Worm (Caenorhabditis elegans): ENCODE data around the gene Y53G8AM.7.
A peak's percentile ranks its signal among the peaks of the same experiment; 100 is the strongest.
"Not testable (repeated sequence)": the region's sequence is repeated elsewhere in the genome, so short reads cannot be mapped to it uniquely, and the experiment has no call there.

Y53G8AM.7 gene

ce11 chrIII:3263696-3264095 is 2.8 kb downstream of the Y53G8AM.7 start:
- TF ChIP-seq B0310.2 (tag; optimal IDR thresholded peaks at IDR 0.05) (no peak), pes-1 (GFP tag; IDR thresholded peaks at IDR 0.05) (no peak)

- TF ChIP-seq ceh-36 (tag; optimal IDR thresholded peaks at IDR 0.05); tbx-37 (GFP tag; conservative IDR thresholded peaks at IDR 0.05); F13C5.2 (tag; optimal IDR thresholded peaks at IDR 0.05): not testable (repeated sequence)
Observed at ce11 chrIII:3259691-3260090, 6.8 kb downstream of the Y53G8AM.7 start, which contains the start of gene Y53G8AM.6. Gene Y53G8AM.6 (minus strand): TSS chrIII:3259791.

ce11 chrIII:3258306-3258705 is 8.2 kb downstream of the Y53G8AM.7 start, which contains the start of gene nspg-7.2:
Gene nspg-7.2 (minus strand): TSS chrIII:3258406.
- TF ChIP-seq ets-7 (tag; optimal IDR thresholded peaks at IDR 0.05) (no peak), tbx-11 (GFP tag; IDR thresholded peaks at IDR 0.05) (no peak), ceh-36 (tag; optimal IDR thresholded peaks at IDR 0.05) (no peak), hmg-4 (GFP tag; optimal IDR thresholded peaks at IDR 0.05) (no peak), B0310.2 (tag; optimal IDR thresholded peaks at IDR 0.05) (no peak), flt-1 (GFP tag; IDR thresholded peaks at IDR 0.05) (no peak), ceh-13 (GFP tag; optimal IDR thresholded peaks at IDR 0.05) (no peak), F13C5.2 (tag; optimal IDR thresholded peaks at IDR 0.05) (no peak), aly-1 (tag; optimal IDR thresholded peaks at IDR 0.05) (no peak), sea-1 (GFP tag; conservative IDR thresholded peaks at IDR 0.05) (no peak), ama-1 (optimal IDR thresholded peaks at IDR 0.05) (no peak), scrt-1 (GFP tag; IDR thresholded peaks at IDR 0.05) (no peak), hnd-1 (tag; optimal IDR thresholded peaks at IDR 0.05) (no peak), pes-1 (GFP tag; IDR thresholded peaks at IDR 0.05) (no peak)

- TF ChIP-seq sea-1 (GFP tag; conservative IDR thresholded peaks at IDR 0.05): no peak
- TF ChIP-seq F13C5.2 (tag; optimal IDR thresholded peaks at IDR 0.05): no peak
- no peak for TF ChIP-seq scrt-1 (GFP tag; IDR thresholded peaks at IDR 0.05)
- no peak for TF ChIP-seq ets-7 (tag; optimal IDR thresholded peaks at IDR 0.05)
- TF ChIP-seq flt-1 (GFP tag; IDR thresholded peaks at IDR 0.05): no peak
- TF ChIP-seq tbx-11 (GFP tag; IDR thresholded peaks at IDR 0.05): no peak
- TF ChIP-seq B0310.2 (tag; optimal IDR thresholded peaks at IDR 0.05): no peak
- no peak for TF ChIP-seq ceh-36 (tag; optimal IDR thresholded peaks at IDR 0.05)
- TF ChIP-seq pes-1 (GFP tag; IDR thresholded peaks at IDR 0.05): no peak
- no peak for TF ChIP-seq tra-4 (tag; optimal IDR thresholded peaks at IDR 0.05)
- no peak for TF ChIP-seq tbx-37 (GFP tag; conservative IDR thresholded peaks at IDR 0.05)
- TF ChIP-seq hmbx-1 (tag; optimal IDR thresholded peaks at IDR 0.05): no peak
- no peak for TF ChIP-seq ceh-13 (GFP tag; optimal IDR thresholded peaks at IDR 0.05)
- TF ChIP-seq aly-1 (tag; optimal IDR thresholded peaks at IDR 0.05): no peak
- TF ChIP-seq hmg-4 (GFP tag; optimal IDR thresholded peaks at IDR 0.05): no peak
- TF ChIP-seq hnd-1 (tag; optimal IDR thresholded peaks at IDR 0.05): no peak
- TF ChIP-seq ama-1 (optimal IDR thresholded peaks at IDR 0.05): no peak
Observed at ce11 chrIII:3255575-3255974, 10.9 kb downstream of the Y53G8AM.7 start, which contains the start of gene Y53G8AM.4. Gene Y53G8AM.4 (minus strand): TSS chrIII:3255675.

ce11 chrIII:3255023-3255422 is 11.5 kb downstream of the Y53G8AM.7 start:
- no peak for TF ChIP-seq tbx-11 (GFP tag; IDR thresholded peaks at IDR 0.05)

- TF ChIP-seq ama-1 (optimal IDR thresholded peaks at IDR 0.05) (no peak), aly-1 (tag; optimal IDR thresholded peaks at IDR 0.05) (no peak), hmbx-1 (tag; optimal IDR thresholded peaks at IDR 0.05) (no peak), ceh-13 (GFP tag; optimal IDR thresholded peaks at IDR 0.05) (no peak), tbx-11 (GFP tag; IDR thresholded peaks at IDR 0.05) (no peak), ets-7 (tag; optimal IDR thresholded peaks at IDR 0.05) (no peak), tbx-37 (GFP tag; conservative IDR thresholded peaks at IDR 0.05) (no peak), pes-1 (GFP tag; IDR thresholded peaks at IDR 0.05) (no peak), flt-1 (GFP tag; IDR thresholded peaks at IDR 0.05) (no peak), B0310.2 (tag; optimal IDR thresholded peaks at IDR 0.05) (no peak), hmg-4 (GFP tag; optimal IDR thresholded peaks at IDR 0.05) (no peak), F13C5.2 (tag; optimal IDR thresholded peaks at IDR 0.05) (no peak), hnd-1 (tag; optimal IDR thresholded peaks at IDR 0.05) (no peak), tra-4 (tag; optimal IDR thresholded peaks at IDR 0.05) (no peak), scrt-1 (GFP tag; IDR thresholded peaks at IDR 0.05) (no peak), ceh-36 (tag; optimal IDR thresholded peaks at IDR 0.05) (no peak), sea-1 (GFP tag; conservative IDR thresholded peaks at IDR 0.05) (no peak)
Observed at ce11 chrIII:3253736-3254135, 12.8 kb downstream of the Y53G8AM.7 start.

- no peak for TF ChIP-seq flt-1 (GFP tag; IDR thresholded peaks at IDR 0.05)
- no peak for TF ChIP-seq hmbx-1 (tag; optimal IDR thresholded peaks at IDR 0.05)
- TF ChIP-seq pes-1 (GFP tag; IDR thresholded peaks at IDR 0.05): no peak
- TF ChIP-seq F13C5.2 (tag; optimal IDR thresholded peaks at IDR 0.05): no peak
- TF ChIP-seq aly-1 (tag; optimal IDR thresholded peaks at IDR 0.05): no peak
- TF ChIP-seq ama-1 (optimal IDR thresholded peaks at IDR 0.05): no peak
- TF ChIP-seq B0310.2 (tag; optimal IDR thresholded peaks at IDR 0.05): no peak
- no peak for TF ChIP-seq ets-7 (tag; optimal IDR thresholded peaks at IDR 0.05)
- no peak for TF ChIP-seq ceh-13 (GFP tag; optimal IDR thresholded peaks at IDR 0.05)
- no peak for TF ChIP-seq ceh-36 (tag; optimal IDR thresholded peaks at IDR 0.05)
- no peak for TF ChIP-seq tbx-37 (GFP tag; conservative IDR thresholded peaks at IDR 0.05)
- TF ChIP-seq tra-4 (tag; optimal IDR thresholded peaks at IDR 0.05): no peak
- TF ChIP-seq scrt-1 (GFP tag; IDR thresholded peaks at IDR 0.05): no peak
- no peak for TF ChIP-seq tbx-11 (GFP tag; IDR thresholded peaks at IDR 0.05)
- no peak for TF ChIP-seq hmg-4 (GFP tag; optimal IDR thresholded peaks at IDR 0.05)
- TF ChIP-seq hnd-1 (tag; optimal IDR thresholded peaks at IDR 0.05): no peak
- TF ChIP-seq sea-1 (GFP tag; conservative IDR thresholded peaks at IDR 0.05): no peak
Observed at ce11 chrIII:3253043-3253442, 13.5 kb downstream of the Y53G8AM.7 start, which contains the start of gene Y53G8AL.3. Gene Y53G8AL.3 (minus strand): TSS chrIII:3253143.

ce11 chrIII:3250596-3251112 is 15.8 kb downstream of the Y53G8AM.7 start, which contains the start of gene Y53G8AL.4:
Gene Y53G8AL.4 (minus strand): TSS chrIII:3250646.
- peak; percentile 27; the same call in 1 of the 2 replicates for TF ChIP-seq pes-1 (GFP tag; IDR thresholded peaks at IDR 0.05)
- no peak for TF ChIP-seq ceh-36 (tag; optimal IDR thresholded peaks at IDR 0.05)
- no peak for TF ChIP-seq tra-4 (tag; optimal IDR thresholded peaks at IDR 0.05)
- TF ChIP-seq sea-1 (GFP tag; conservative IDR thresholded peaks at IDR 0.05): no peak
